Fruit fly (Drosophila melanogaster): ENCODE data around the gene CG42526.

CG42526 gene

dm6 chr3L:9476829-9477228 lies 41.6 kb upstream of the CG42526 start, which contains the start of the genes Uch-L5 and Jarid2 (continued):
- TF ChIP-seq sens (GFP tag): peak; percentile 88
- TF ChIP-seq NC2β (GFP tag; optimal IDR thresholded peaks at IDR 0.05): peak; percentile 77
- TF ChIP-seq cg (GFP tag; optimal IDR thresholded peaks at IDR 0.05): peak; percentile 7
- TF ChIP-seq CG7928 (GFP tag; optimal IDR thresholded peaks at IDR 0.05): peak; percentile 98
- TF ChIP-seq zen2 (GFP tag; IDR thresholded peaks at IDR 0.05; ENCODE audit: partially characterized antibody): no peak
- no peak for TF ChIP-seq fd96Cb (tag; optimal IDR thresholded peaks at IDR 0.05)
- TF ChIP-seq Usf (GFP tag; optimal IDR thresholded peaks at IDR 0.05): no peak
- TF ChIP-seq CG30020 (tag; optimal IDR thresholded peaks at IDR 0.05): peak; percentile 43
- TF ChIP-seq pan (optimal IDR thresholded peaks at IDR 0.05): no peak
- TF ChIP-seq pan (GFP tag; optimal IDR thresholded peaks at IDR 0.05 in 1 of 2, IDR thresholded peaks at IDR 0.05 in 1 of 2): no peak
- TF ChIP-seq Mad (GFP tag; optimal IDR thresholded peaks at IDR 0.05): peak; percentile 43
- TF ChIP-seq CG9215 (GFP tag; IDR thresholded peaks at IDR 0.05): no peak
- TF ChIP-seq CG18619 (GFP tag; optimal IDR thresholded peaks at IDR 0.05): peak; percentile 6
- TF ChIP-seq tgo (GFP tag; IDR thresholded peaks at IDR 0.05): no peak
- TF ChIP-seq CG14441 (GFP tag; IDR thresholded peaks at IDR 0.05): 0 out of 2 replicates have a peak, but pooled peaks have one; percentile 12
- peak; percentile 50 for TF ChIP-seq amos (GFP tag; IDR thresholded peaks at IDR 0.05; ENCODE audit: partially characterized antibody)
- no peak for TF ChIP-seq Lim3 (GFP tag; IDR thresholded peaks at IDR 0.05)
- TF ChIP-seq CG9932 (GFP tag; IDR thresholded peaks at IDR 0.05): peak; percentile 23; the same call in 1 of the 2 replicates
- peak; percentile 78 for TF ChIP-seq Antp (GFP tag; optimal IDR thresholded peaks at IDR 0.05)
- no peak for TF ChIP-seq hkb (optimal IDR thresholded peaks at IDR 0.05)
- no peak for TF ChIP-seq hkb (GFP tag; IDR thresholded peaks at IDR 0.05)
- no peak for TF ChIP-seq bowl (GFP tag; IDR thresholded peaks at IDR 0.05)
- no peak for TF ChIP-seq unpg (GFP tag; optimal IDR thresholded peaks at IDR 0.05)
- TF ChIP-seq CG6813 (GFP tag; optimal IDR thresholded peaks at IDR 0.05): no peak
- TF ChIP-seq CG33557 (GFP tag; optimal IDR thresholded peaks at IDR 0.05): peak; percentile 7
- peak; percentile 46 for TF ChIP-seq CG1647 (GFP tag; optimal IDR thresholded peaks at IDR 0.05)
- TF ChIP-seq dm (GFP tag; optimal IDR thresholded peaks at IDR 0.05): peak; percentile 81
- TF ChIP-seq ttk (GFP tag; IDR thresholded peaks at IDR 0.05): no peak
- TF ChIP-seq bbx (GFP tag; IDR thresholded peaks at IDR 0.05; ENCODE audit: partially characterized antibody): 0 out of 2 replicates have a peak, but pooled peaks have one; percentile 19
- peak; percentile 59 for TF ChIP-seq CTCF (GFP tag; optimal IDR thresholded peaks at IDR 0.05)
- peak; percentile 48 for TF ChIP-seq Dref (GFP tag; IDR thresholded peaks at IDR 0.05)
- no peak for TF ChIP-seq gsb (GFP tag; IDR thresholded peaks at IDR 0.05)
- no peak for TF ChIP-seq CG8089 (GFP tag; optimal IDR thresholded peaks at IDR 0.05)
- TF ChIP-seq en (GFP tag; optimal IDR thresholded peaks at IDR 0.05): no peak
- TF ChIP-seq CG11456 (GFP tag; IDR thresholded peaks at IDR 0.05): peak; percentile 70; the same call in 2 of the 3 replicates
- TF ChIP-seq kni (GFP tag; optimal IDR thresholded peaks at IDR 0.05): peak; percentile 14
- TF ChIP-seq Dip2 (GFP tag; IDR thresholded peaks at IDR 0.05): no peak
- peak; percentile 12 for TF ChIP-seq CG4360 (GFP tag; IDR thresholded peaks at IDR 0.05)
- peak; percentile 51 for TF ChIP-seq kay (GFP tag; optimal IDR thresholded peaks at IDR 0.05)
- TF ChIP-seq CG43689 (GFP tag; IDR thresholded peaks at IDR 0.05): no peak
- TF ChIP-seq pum (GFP tag; optimal IDR thresholded peaks at IDR 0.05): peak; percentile 42
- TF ChIP-seq CG30403 (GFP tag; optimal IDR thresholded peaks at IDR 0.05): peak; percentile 51
- no peak for TF ChIP-seq luna (GFP tag; optimal IDR thresholded peaks at IDR 0.05)
- no peak for TF ChIP-seq CG31224 (GFP tag; IDR thresholded peaks at IDR 0.05)
- TF ChIP-seq pros (GFP tag; optimal IDR thresholded peaks at IDR 0.05): no peak
- 0 out of 3 replicates have a peak, but pooled peaks have one; percentile 8 for TF ChIP-seq CG7963 (GFP tag; IDR thresholded peaks at IDR 0.05; ENCODE audit: partially characterized antibody)
- TF ChIP-seq MTF-1 (GFP tag; optimal IDR thresholded peaks at IDR 0.05; ENCODE audit: borderline replicate concordance): peak; percentile 62
- TF ChIP-seq CG6791 (GFP tag; IDR thresholded peaks at IDR 0.05; ENCODE audit: partially characterized antibody): peak; percentile 38; the same call in 1 of the 3 replicates
- TF ChIP-seq CG5245 (GFP tag; optimal IDR thresholded peaks at IDR 0.05): peak; percentile 41
- TF ChIP-seq HLH54F (GFP tag; optimal IDR thresholded peaks at IDR 0.05): peak; percentile 70
- peak; percentile 61 for TF ChIP-seq repo (GFP tag; optimal IDR thresholded peaks at IDR 0.05)
- TF ChIP-seq ems (GFP tag; optimal IDR thresholded peaks at IDR 0.05): peak; percentile 55
- TF ChIP-seq MBD-R2 (GFP tag; IDR thresholded peaks at IDR 0.05): peak; percentile 95
